Fruit fly (Drosophila melanogaster): ENCODE data around the gene CG14441.

CG14441 gene

DNA sequence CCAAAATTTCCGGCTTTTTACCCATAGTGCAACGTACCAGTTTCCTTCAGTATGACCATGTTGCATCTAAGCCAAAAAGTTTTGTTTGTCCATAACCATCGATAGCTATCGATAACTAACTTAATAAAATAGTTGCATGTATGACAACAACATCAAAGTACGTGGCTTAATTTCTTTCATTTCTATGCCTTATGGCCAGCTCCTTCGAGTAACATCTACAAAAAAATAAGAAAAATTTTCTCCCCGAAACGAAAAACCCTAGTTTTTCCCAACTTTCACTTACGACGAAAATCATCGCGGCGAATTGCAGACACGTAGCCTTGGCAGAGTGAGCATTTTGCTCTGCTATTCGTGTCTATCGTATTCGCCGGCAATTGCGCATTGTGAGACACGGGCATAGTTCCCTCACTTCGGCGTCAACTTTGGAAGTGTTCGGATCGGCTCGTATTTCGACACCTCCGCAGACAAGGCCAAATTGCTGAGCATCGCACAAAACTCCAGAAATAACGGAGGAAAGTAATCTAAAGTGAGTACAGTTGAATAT, 56.9 kb downstream of the CG14441 start, which contains the start of gene sov (continued):
- TF ChIP-seq Dek (tag; optimal IDR thresholded peaks at IDR 0.05) = no peak
- no peak for TF ChIP-seq CG7786 (GFP tag; optimal IDR thresholded peaks at IDR 0.05)
- TF ChIP-seq CG12155 (GFP tag; optimal IDR thresholded peaks at IDR 0.05) = peak; percentile 6
- no peak for TF ChIP-seq insv (GFP tag; optimal IDR thresholded peaks at IDR 0.05)
- no peak for TF ChIP-seq gem (tag; optimal IDR thresholded peaks at IDR 0.05)
- no peak for TF ChIP-seq CG12219 (GFP tag; optimal IDR thresholded peaks at IDR 0.05)
- TF ChIP-seq wek (GFP tag; optimal IDR thresholded peaks at IDR 0.05) = no peak
- no peak for TF ChIP-seq Tbp (GFP tag; optimal IDR thresholded peaks at IDR 0.05)
- no peak for TF ChIP-seq CG18011 (GFP tag; optimal IDR thresholded peaks at IDR 0.05)
- no peak for TF ChIP-seq zfh1 (GFP tag; IDR thresholded peaks at IDR 0.05)
- TF ChIP-seq CG16863 (GFP tag; optimal IDR thresholded peaks at IDR 0.05) = no peak
- no peak for TF ChIP-seq esg (GFP tag; conservative IDR thresholded peaks at IDR 0.05)
- TF ChIP-seq Xbp1 (GFP tag; optimal IDR thresholded peaks at IDR 0.05) = peak; percentile 42
- no peak for TF ChIP-seq CG32767 (GFP tag; IDR thresholded peaks at IDR 0.05)
- peak; percentile 3 for TF ChIP-seq CG15601 (tag; optimal IDR thresholded peaks at IDR 0.05)
- no peak for TF ChIP-seq CG43689 (GFP tag; IDR thresholded peaks at IDR 0.05)
- peak; percentile 88 for TF ChIP-seq unc-4 (GFP tag; IDR thresholded peaks at IDR 0.05; ENCODE audit: partially characterized antibody)
- TF ChIP-seq Dad (GFP tag; optimal IDR thresholded peaks at IDR 0.05) = no peak
- no peak for TF ChIP-seq NFAT (GFP tag; IDR thresholded peaks at IDR 0.05)
- peak; percentile 25; the same call in 1 of the 2 replicates for TF ChIP-seq MBD-R2 (GFP tag; IDR thresholded peaks at IDR 0.05)
- TF ChIP-seq CG12071 (GFP tag; optimal IDR thresholded peaks at IDR 0.05) = no peak
- no peak for TF ChIP-seq ems (GFP tag; optimal IDR thresholded peaks at IDR 0.05)
- peak; percentile 62 for TF ChIP-seq Med (GFP tag)
- TF ChIP-seq Hr3 (GFP tag; optimal IDR thresholded peaks at IDR 0.05) = no peak
- TF ChIP-seq Oaz (GFP tag; IDR thresholded peaks at IDR 0.05) = no peak
- TF ChIP-seq da (GFP tag; optimal IDR thresholded peaks at IDR 0.05) = no peak
- TF ChIP-seq mld (GFP tag; IDR thresholded peaks at IDR 0.05; ENCODE audit: partially characterized antibody) = peak; percentile 67; the same call in 1 of the 3 replicates
- 0 out of 2 replicates have a peak, but pooled peaks have one; percentile 31 for TF ChIP-seq rib (GFP tag; IDR thresholded peaks at IDR 0.05)
- TF ChIP-seq CG10267 (tag; optimal IDR thresholded peaks at IDR 0.05) = peak; percentile 45
- TF ChIP-seq Hand (GFP tag; optimal IDR thresholded peaks at IDR 0.05) = no peak
- peak; percentile 85 for TF ChIP-seq HLH4C (GFP tag; IDR thresholded peaks at IDR 0.05; ENCODE audit: partially characterized antibody)
- TF ChIP-seq Atf6 (GFP tag; IDR thresholded peaks at IDR 0.05) = no peak
- TF ChIP-seq CG9797 (GFP tag; optimal IDR thresholded peaks at IDR 0.05) = peak; percentile 60
- TF ChIP-seq Kr (GFP tag; optimal IDR thresholded peaks at IDR 0.05) = no peak
- no peak for TF ChIP-seq NfI (GFP tag; optimal IDR thresholded peaks at IDR 0.05)
- no peak for TF ChIP-seq Ptx1 (GFP tag; IDR thresholded peaks at IDR 0.05)
- no peak for TF ChIP-seq CG1233 (GFP tag; optimal IDR thresholded peaks at IDR 0.05)
- no peak for TF ChIP-seq HHEX (GFP tag; optimal IDR thresholded peaks at IDR 0.05)
- TF ChIP-seq pnt (GFP tag; optimal IDR thresholded peaks at IDR 0.05) = no peak
- TF ChIP-seq Nf-YC (tag; optimal IDR thresholded peaks at IDR 0.05) = peak; percentile 1
- TF ChIP-seq dm (GFP tag; optimal IDR thresholded peaks at IDR 0.05) = no peak
- no peak for TF ChIP-seq CG2889 (GFP tag; IDR thresholded peaks at IDR 0.05)
- peak; percentile 39; the same call in 2 of the 3 replicates for TF ChIP-seq CG17361 (GFP tag; IDR thresholded peaks at IDR 0.05)
- no peak for TF ChIP-seq slbo (GFP tag; IDR thresholded peaks at IDR 0.05)
- no peak for TF ChIP-seq sqz (GFP tag; optimal IDR thresholded peaks at IDR 0.05)
- no peak for TF ChIP-seq ase (GFP tag; IDR thresholded peaks at IDR 0.05)
- no peak for TF ChIP-seq Elba2 (GFP tag; optimal IDR thresholded peaks at IDR 0.05)
- no peak for TF ChIP-seq NC2β (GFP tag; optimal IDR thresholded peaks at IDR 0.05)
- TF ChIP-seq lbe (GFP tag; optimal IDR thresholded peaks at IDR 0.05) = no peak
- TF ChIP-seq CG13296 (GFP tag; optimal IDR thresholded peaks at IDR 0.05) = no peak
- no peak for TF ChIP-seq Antp (GFP tag; optimal IDR thresholded peaks at IDR 0.05)

Measured in whole organism, embryonic.